Worm (Caenorhabditis elegans): ENCODE results near the gene sel-5.

The sel-5 gene

DNA sequence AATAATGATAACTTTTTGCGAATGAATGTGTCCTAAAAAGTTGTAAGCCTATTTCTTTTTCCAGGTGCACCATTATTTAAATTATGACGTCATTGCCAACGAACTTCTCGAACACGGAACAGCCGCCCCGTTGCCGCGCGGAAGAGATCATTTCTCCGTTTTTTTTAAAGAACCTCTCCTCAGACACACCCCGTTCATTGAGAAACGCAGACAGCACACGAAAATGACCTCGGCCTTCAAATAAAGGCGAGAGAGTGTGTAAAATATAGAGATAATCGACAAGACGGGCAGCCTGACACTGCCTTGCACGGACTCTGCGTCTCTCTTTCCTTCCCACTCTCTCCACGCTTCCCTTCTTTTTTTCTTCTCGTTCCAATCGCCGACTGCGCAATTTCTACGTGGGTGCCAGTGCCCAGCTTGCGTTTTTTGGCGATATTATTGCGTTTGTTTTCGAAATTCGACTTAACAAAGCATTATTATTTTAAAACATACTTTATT is 17.8 kb downstream of the sel-5 start (continued):
- TF ChIP-seq nhr-21 (tag; optimal IDR thresholded peaks at IDR 0.05) (peak; percentile 80), C34F6.9 (tag; optimal IDR thresholded peaks at IDR 0.05) (peak; percentile 80), lin-39 (tag; optimal IDR thresholded peaks at IDR 0.05) (no peak), nhr-6 (tag; optimal IDR thresholded peaks at IDR 0.05) (peak; percentile 45), unc-39 (tag; optimal IDR thresholded peaks at IDR 0.05) (no peak), unc-62 (GFP tag; optimal IDR thresholded peaks at IDR 0.05) (peak; percentile 54), elt-1 (tag; optimal IDR thresholded peaks at IDR 0.05) (no peak), ztf-11 (tag; optimal IDR thresholded peaks at IDR 0.05) (no peak), lsy-2 (tag; optimal IDR thresholded peaks at IDR 0.05) (peak; percentile 64 to 82), ceh-82 (tag; optimal IDR thresholded peaks at IDR 0.05) (no peak), elt-3 (tag; optimal IDR thresholded peaks at IDR 0.05) (no peak), nhr-237 (tag; optimal IDR thresholded peaks at IDR 0.05) (no peak), mdl-1 (tag; optimal IDR thresholded peaks at IDR 0.05) (peak; percentile 51 to 58), sma-9 (GFP tag; optimal IDR thresholded peaks at IDR 0.05) (peak; percentile 83), sma-9 (tag; optimal IDR thresholded peaks at IDR 0.05) (no peak), snpc-4 (tag; optimal IDR thresholded peaks at IDR 0.05) (no peak)

- TF ChIP-seq snpc-4 (tag; optimal IDR thresholded peaks at IDR 0.05) (no peak), lsy-2 (tag; optimal IDR thresholded peaks at IDR 0.05) (peak in 1 of 2 experiments; percentile 30), nhr-129 (tag; optimal IDR thresholded peaks at IDR 0.05) (no peak), ztf-1 (GFP tag; conservative IDR thresholded peaks at IDR 0.05) (no peak), nhr-23 (tag; optimal IDR thresholded peaks at IDR 0.05) (no peak), gmeb-1 (tag; optimal IDR thresholded peaks at IDR 0.05) (no peak), aly-2 (tag; optimal IDR thresholded peaks at IDR 0.05) (no peak), nhr-11 (tag; optimal IDR thresholded peaks at IDR 0.05) (no peak), nhr-6 (tag; optimal IDR thresholded peaks at IDR 0.05) (no peak), unc-62 (GFP tag; optimal IDR thresholded peaks at IDR 0.05) (no peak), lin-13 (GFP tag; optimal IDR thresholded peaks at IDR 0.05) (no peak), Y55F3AM.14 (GFP tag; optimal IDR thresholded peaks at IDR 0.05) (no peak), ceh-16 (tag; optimal IDR thresholded peaks at IDR 0.05) (no peak), ama-1 (optimal IDR thresholded peaks at IDR 0.05) (no peak), unc-55 (GFP tag; optimal IDR thresholded peaks at IDR 0.05) (peak; percentile 61), fos-1 (tag; optimal IDR thresholded peaks at IDR 0.05) (no peak), sma-3 (GFP tag; optimal IDR thresholded peaks at IDR 0.05) (no peak), F13H6.1 (tag; optimal IDR thresholded peaks at IDR 0.05) (peak; percentile 14), unc-39 (tag; optimal IDR thresholded peaks at IDR 0.05) (no peak), C34F6.9 (tag; optimal IDR thresholded peaks at IDR 0.05) (peak; percentile 45), zag-1 (tag; optimal IDR thresholded peaks at IDR 0.05) (no peak)
These were observed 22.9 kb downstream of the sel-5 start for ce11 chrIII:4555345-4555744.

DNA sequence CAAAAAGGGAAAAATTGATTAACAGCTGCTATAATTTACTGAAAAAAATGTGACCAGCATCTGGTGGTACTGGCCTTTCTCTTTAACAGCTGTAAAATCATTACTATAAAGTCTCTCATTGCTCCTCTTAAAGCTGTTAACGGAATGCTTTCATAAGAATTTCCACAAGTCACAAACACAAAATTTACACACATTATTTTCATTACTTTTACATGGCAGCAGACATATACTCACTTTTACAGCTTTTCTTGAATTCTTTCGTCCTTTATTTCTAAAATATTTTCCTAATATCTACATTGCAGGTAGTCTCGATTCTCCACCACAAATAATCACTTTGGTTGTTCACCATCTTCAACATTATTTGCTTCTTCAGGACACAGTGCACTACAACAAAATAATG is 24.9 kb downstream of the sel-5 start, which contains the start of gene imph-1:
imph-1 (plus strand) TSS at position 301 of the 400 bp plus-strand sequence.
- TF ChIP-seq nhr-129 (tag; optimal IDR thresholded peaks at IDR 0.05) (no peak), elt-3 (tag; optimal IDR thresholded peaks at IDR 0.05) (no peak)

ce11 chrIII:4552872-4553271 is 25.4 kb downstream of the sel-5 start:
- TF ChIP-seq zag-1 (tag; optimal IDR thresholded peaks at IDR 0.05) (no peak), fos-1 (tag; optimal IDR thresholded peaks at IDR 0.05) (peak; percentile 21), ama-1 (optimal IDR thresholded peaks at IDR 0.05) (no peak), mdl-1 (tag; optimal IDR thresholded peaks at IDR 0.05) (no peak), lin-13 (GFP tag; optimal IDR thresholded peaks at IDR 0.05) (no peak), nhr-129 (tag; optimal IDR thresholded peaks at IDR 0.05) (no peak)

- no peak for TF ChIP-seq snpc-4 (tag; optimal IDR thresholded peaks at IDR 0.05)
- TF ChIP-seq peb-1 (tag; optimal IDR thresholded peaks at IDR 0.05): peak; percentile 71
- TF ChIP-seq gmeb-1 (tag; optimal IDR thresholded peaks at IDR 0.05): peak; percentile 49
- peak; percentile 83 for TF ChIP-seq F13H6.1 (tag; optimal IDR thresholded peaks at IDR 0.05)
- TF ChIP-seq lin-11 (tag; optimal IDR thresholded peaks at IDR 0.05): peak; percentile 37
- TF ChIP-seq C34F6.9 (tag; optimal IDR thresholded peaks at IDR 0.05): peak; percentile 80
- peak; percentile 26 to 49 for TF ChIP-seq mdl-1 (tag; optimal IDR thresholded peaks at IDR 0.05)
- TF ChIP-seq nhr-25 (tag; optimal IDR thresholded peaks at IDR 0.05): peak; percentile 56
- TF ChIP-seq zag-1 (tag; optimal IDR thresholded peaks at IDR 0.05): peak; percentile 32
- peak; percentile 91 for TF ChIP-seq nhr-129 (tag; optimal IDR thresholded peaks at IDR 0.05)
- TF ChIP-seq unc-55 (GFP tag; optimal IDR thresholded peaks at IDR 0.05): peak; percentile 68
- peak; percentile 50 for TF ChIP-seq sem-4 (tag; optimal IDR thresholded peaks at IDR 0.05)
- peak; percentile 28 for TF ChIP-seq Y55F3AM.14 (GFP tag; optimal IDR thresholded peaks at IDR 0.05)
- peak; percentile 54 for TF ChIP-seq lin-13 (GFP tag; optimal IDR thresholded peaks at IDR 0.05)
- TF ChIP-seq nhr-21 (tag; optimal IDR thresholded peaks at IDR 0.05): peak; percentile 24
- TF ChIP-seq fos-1 (tag; optimal IDR thresholded peaks at IDR 0.05): peak; percentile 83
- no peak for TF ChIP-seq ztf-1 (GFP tag; conservative IDR thresholded peaks at IDR 0.05)
- no peak for TF ChIP-seq skn-1 (tag; optimal IDR thresholded peaks at IDR 0.05)
- no peak for TF ChIP-seq R02D3.7 (tag; optimal IDR thresholded peaks at IDR 0.05)
- TF ChIP-seq blmp-1 (tag; optimal IDR thresholded peaks at IDR 0.05; ENCODE audit: insufficient read depth): peak; percentile 5
- no peak for TF ChIP-seq ama-1 (optimal IDR thresholded peaks at IDR 0.05)
- peak; percentile 85 for TF ChIP-seq sma-9 (GFP tag; optimal IDR thresholded peaks at IDR 0.05)
- TF ChIP-seq sma-9 (tag; optimal IDR thresholded peaks at IDR 0.05): no peak
- TF ChIP-seq nhr-11 (tag; optimal IDR thresholded peaks at IDR 0.05): no peak
- TF ChIP-seq ZK546.5 (tag; optimal IDR thresholded peaks at IDR 0.05): no peak
- peak; percentile 61 for TF ChIP-seq egl-27 (tag; optimal IDR thresholded peaks at IDR 0.05)
- TF ChIP-seq mab-5 (tag; optimal IDR thresholded peaks at IDR 0.05): peak; percentile 17
- TF ChIP-seq sma-3 (GFP tag; optimal IDR thresholded peaks at IDR 0.05): peak; percentile 46
- peak in 1 of 2 experiments; percentile 71 for TF ChIP-seq lsy-2 (tag; optimal IDR thresholded peaks at IDR 0.05)
- TF ChIP-seq crh-2 (tag; optimal IDR thresholded peaks at IDR 0.05): peak; percentile 71
These were observed 26.3 kb downstream of the sel-5 start for ce11 chrIII:4551963-4552362.
